Worm (Caenorhabditis elegans): ENCODE results near the gene F02A9.7.

ce11 chrIII:9081763-9082162 is 6.3 kb upstream of the F02A9.7 start, which contains the start of gene far-2:
- TF ChIP-seq unc-86 (tag; optimal IDR thresholded peaks at IDR 0.05) (no peak), nfya-1 (tag; optimal IDR thresholded peaks at IDR 0.05) (no peak), pag-3 (tag; optimal IDR thresholded peaks at IDR 0.05; ENCODE audit: borderline replicate concordance) (no peak), ahr-1 (tag; optimal IDR thresholded peaks at IDR 0.05) (no peak), mec-3 (tag; optimal IDR thresholded peaks at IDR 0.05; ENCODE audit: borderline replicate concordance) (no peak), nhr-232 (tag; optimal IDR thresholded peaks at IDR 0.05) (no peak)

Measured in whole organism, late embryonic.